Worm (Caenorhabditis elegans) whole organism, late embryonic: ENCODE data around the gene rgs-10.
A peak's percentile ranks its signal among the peaks of the same experiment; 100 is the strongest.

ENCODE experiments used
- ama-1 ChIP-seq: fragments of 150-350 bp; optimal IDR thresholded peaks from 2 replicates; lab custom pipeline; 2014
- ceh-14 ChIP-seq: sonication (generic microtip); optimal IDR thresholded peaks from 2 replicates; lab custom pipeline; 2016; ENCODE audit warnings: missing genotype, missing genetic modification characterization, missing compliant biosample characterization
- tbx-2 ChIP-seq: sonication (generic microtip); optimal IDR thresholded peaks from 2 replicates; lab custom pipeline; 2016; ENCODE audit warnings: missing genetic modification characterization, missing compliant biosample characterization

ce11 chrX:14983274-14983673 is 20.7 kb downstream of the rgs-10 start, which contains the start of gene rbg-1:
- TF ChIP-seq ceh-14 (tag; lab: Kevin White, UChicago) (no peak), tbx-2 (tag; lab: Kevin White, UChicago) (peak; percentile 47), ama-1 (lab: Kevin White, UChicago) (no peak)
